Worm (Caenorhabditis elegans) whole organism, L2 larva: ENCODE data around the gene R13A1.10.
A peak's percentile ranks its signal among the peaks of the same experiment; 100 is the strongest.

Experiments used
- F13H6.1 ChIP-seq: sonication (generic microtip); optimal IDR thresholded peaks from 2 replicates; lab custom pipeline; 2016; ENCODE audit warnings: missing genetic modification characterization, missing compliant biosample characterization
- R02D3.7 ChIP-seq: fragments of 150-350 bp; optimal IDR thresholded peaks from 2 replicates; lab custom pipeline; 2014; ENCODE audit warnings: missing biosample characterization, missing genetic modification characterization
- Y55F3AM.14 ChIP-seq: fragments of 200-800 bp; sonication (Bioruptor generic); optimal IDR thresholded peaks from 2 replicates; lab custom pipeline; 2018; ENCODE audit warnings: mild to moderate bottlenecking, missing genetic modification characterization, missing compliant biosample characterization
- alr-1 ChIP-seq: fragments of 150-350 bp; optimal IDR thresholded peaks from 2 replicates; lab custom pipeline; 2014; ENCODE audit warnings: missing biosample characterization, missing genetic modification characterization
- aly-2 ChIP-seq: fragments of 150-350 bp; optimal IDR thresholded peaks from 2 replicates; lab custom pipeline; 2014; ENCODE audit warnings: missing biosample characterization, missing genetic modification characterization
- ama-1 ChIP-seq: fragments of 150-350 bp; optimal IDR thresholded peaks from 2 replicates; lab custom pipeline; 2018; ENCODE audit warnings: inconsistent platforms
- blmp-1 ChIP-seq: sonication (generic microtip); optimal IDR thresholded peaks from 2 replicates; lab custom pipeline; 2017; ENCODE audit warnings: missing genetic modification characterization, mild to moderate bottlenecking, missing compliant biosample characterization, antibody characterized with exemption, moderate library complexity; ENCODE audit not compliant: insufficient read depth
- ceh-16 ChIP-seq: fragments of 150-350 bp; optimal IDR thresholded peaks from 2 replicates; lab custom pipeline; 2014; ENCODE audit warnings: missing biosample characterization, missing genetic modification characterization
- dmd-4 ChIP-seq: sonication (generic microtip); optimal IDR thresholded peaks from 2 replicates; lab custom pipeline; 2017; ENCODE audit warnings: missing biosample characterization, missing genetic modification characterization
- egl-27 ChIP-seq: sonication (generic microtip); optimal IDR thresholded peaks from 3 replicates; lab custom pipeline; 2017; ENCODE audit warnings: missing biosample characterization, missing genetic modification reagents, missing genetic modification characterization
- elt-1 ChIP-seq: fragments of 150-350 bp; optimal IDR thresholded peaks from 2 replicates; lab custom pipeline; 2014; ENCODE audit warnings: missing biosample characterization, missing genetic modification characterization
- elt-3 ChIP-seq: sonication (generic microtip); optimal IDR thresholded peaks from 2 replicates; lab custom pipeline; 2017; ENCODE audit warnings: missing biosample characterization, missing genetic modification characterization
- fos-1 ChIP-seq: fragments of 150-350 bp; optimal IDR thresholded peaks from 2 replicates; lab custom pipeline; 2014; ENCODE audit warnings: missing biosample characterization, missing genetic modification characterization
- lin-11 ChIP-seq: fragments of 150-350 bp; sonication (generic microtip); optimal IDR thresholded peaks from 2 replicates; lab custom pipeline; 2014; ENCODE audit warnings: missing biosample characterization, missing genetic modification characterization, inconsistent platforms, mixed read lengths
- lsy-2 ChIP-seq, 2 experiments: fragments of 150-350 bp in 1 of 2; sonication (generic microtip) in 1 of 2; optimal IDR thresholded peaks; 2 replicates each; lab custom pipeline; 2014 to 2017; ENCODE audit warnings: missing biosample characterization in 2 of 2, missing genetic modification characterization in 2 of 2
- mbf-1 ChIP-seq: sonication (generic microtip); optimal IDR thresholded peaks from 2 replicates; lab custom pipeline; 2017; ENCODE audit warnings: missing biosample characterization, missing genetic modification characterization
- mdl-1 ChIP-seq, 2 experiments: fragments of 150-350 bp in 1 of 2; sonication (generic microtip) in 1 of 2; optimal IDR thresholded peaks; 2 replicates each; lab custom pipeline; 2017; ENCODE audit warnings: missing biosample characterization in 2 of 2, missing genetic modification characterization in 2 of 2
- nhr-10 ChIP-seq: sonication (generic microtip); optimal IDR thresholded peaks from 2 replicates; lab custom pipeline; 2017; ENCODE audit warnings: missing biosample characterization, missing genetic modification characterization
- nhr-11 ChIP-seq: fragments of 150-350 bp; optimal IDR thresholded peaks from 2 replicates; lab custom pipeline; 2014; ENCODE audit warnings: missing biosample characterization, missing genetic modification characterization
- nhr-12 ChIP-seq: fragments of 150-350 bp; optimal IDR thresholded peaks from 2 replicates; lab custom pipeline; 2014; ENCODE audit warnings: missing biosample characterization, missing genetic modification characterization
- nhr-129 ChIP-seq: fragments of 150-350 bp; optimal IDR thresholded peaks from 2 replicates; lab custom pipeline; 2014; ENCODE audit warnings: missing biosample characterization, missing genetic modification characterization
- nhr-21 ChIP-seq: fragments of 150-350 bp; optimal IDR thresholded peaks from 2 replicates; lab custom pipeline; 2014; ENCODE audit warnings: missing biosample characterization, missing genetic modification characterization
- nhr-23 ChIP-seq: fragments of 150-350 bp; optimal IDR thresholded peaks from 2 replicates; lab custom pipeline; 2014; ENCODE audit warnings: missing biosample characterization, missing genetic modification reagents, missing genetic modification characterization
- nhr-237 ChIP-seq: fragments of 150-350 bp; optimal IDR thresholded peaks from 2 replicates; lab custom pipeline; 2014; ENCODE audit warnings: missing biosample characterization, missing genetic modification characterization
- nhr-25 ChIP-seq: fragments of 150-350 bp; sonication (generic microtip); optimal IDR thresholded peaks from 3 replicates; lab custom pipeline; 2014; ENCODE audit warnings: missing biosample characterization, missing genetic modification characterization
- nhr-6 ChIP-seq: fragments of 150-350 bp; optimal IDR thresholded peaks from 2 replicates; lab custom pipeline; 2014; ENCODE audit warnings: missing biosample characterization, missing genetic modification characterization
- nhr-77 ChIP-seq: fragments of 150-350 bp; optimal IDR thresholded peaks from 2 replicates; lab custom pipeline; 2014; ENCODE audit warnings: missing biosample characterization, missing genetic modification characterization
- peb-1 ChIP-seq: fragments of 150-350 bp; optimal IDR thresholded peaks from 2 replicates; lab custom pipeline; 2014; ENCODE audit warnings: missing biosample characterization, missing genetic modification characterization
- sem-4 ChIP-seq: fragments of 150-350 bp; optimal IDR thresholded peaks from 2 replicates; lab custom pipeline; 2014; ENCODE audit warnings: missing biosample characterization, missing genetic modification reagents, missing genetic modification characterization
- skn-1 ChIP-seq: sonication (generic microtip); optimal IDR thresholded peaks from 2 replicates; lab custom pipeline; 2017; ENCODE audit warnings: missing biosample characterization, missing genetic modification characterization
- sma-3 ChIP-seq: sonication (generic microtip); optimal IDR thresholded peaks from 2 replicates; lab custom pipeline; 2016; ENCODE audit warnings: missing genetic modification reagents, missing genetic modification characterization, missing compliant biosample characterization
- unc-39 ChIP-seq: fragments of 150-350 bp; optimal IDR thresholded peaks from 2 replicates; lab custom pipeline; 2014; ENCODE audit warnings: missing biosample characterization, missing genetic modification characterization
- ztf-1 ChIP-seq: fragments of 200-800 bp; sonication (Bioruptor generic); conservative IDR thresholded peaks from 2 replicates; pipeline ENCODE4 v1.3.6; 2022; ENCODE audit warnings: missing genetic modification characterization, missing compliant biosample characterization
- ztf-11 ChIP-seq: sonication (generic microtip); optimal IDR thresholded peaks from 2 replicates; lab custom pipeline; 2017; ENCODE audit warnings: missing biosample characterization, missing genetic modification characterization
- ztf-4 ChIP-seq: fragments of 150-350 bp; optimal IDR thresholded peaks from 2 replicates; lab custom pipeline; 2014; ENCODE audit warnings: missing biosample characterization, missing genetic modification characterization

R13A1.10 gene

DNA sequence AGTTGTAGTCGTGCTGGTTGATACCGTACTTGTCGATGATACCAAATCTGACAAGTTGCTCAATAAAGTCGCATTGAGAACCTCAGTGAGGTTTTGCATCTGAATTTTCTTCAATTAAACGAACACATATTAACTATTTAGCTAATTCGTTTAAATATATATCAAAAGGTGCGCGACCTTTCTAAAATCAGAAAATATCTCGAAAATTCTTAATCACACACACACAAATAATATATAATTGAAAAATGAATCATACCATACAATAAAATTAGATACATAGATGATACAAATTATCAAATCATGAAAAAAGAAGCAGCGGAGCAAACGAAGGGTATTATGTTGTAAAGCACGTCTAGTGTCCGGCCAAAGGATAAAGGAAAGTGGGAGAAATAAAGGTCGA, 1.2 kb upstream of the R13A1.10 start, which contains the start of gene D2024.5:
Gene D2024.5 (minus strand): TSS at position 101 of the 400 bp plus-strand sequence.
- TF ChIP-seq F13H6.1 (tag; lab: Kevin White, UChicago) = no peak
- no peak for TF ChIP-seq fos-1 (tag; lab: Kevin White, UChicago)
- TF ChIP-seq mdl-1 (tag; optimal IDR thresholded peaks at IDR 0.05; lab: Kevin White, UChicago) = no peak
- TF ChIP-seq nhr-6 (tag; lab: Kevin White, UChicago) = no peak
- TF ChIP-seq nhr-10 (tag; lab: Kevin White, UChicago) = no peak
- no peak for TF ChIP-seq nhr-129 (tag; lab: Kevin White, UChicago)
- no peak for TF ChIP-seq lin-11
- no peak for TF ChIP-seq nhr-237 (tag; lab: Kevin White, UChicago)
- TF ChIP-seq sem-4 (tag; lab: Kevin White, UChicago) = no peak
- no peak for TF ChIP-seq sma-3 (GFP tag; lab: Kevin White, UChicago)
- no peak for TF ChIP-seq nhr-12 (tag; lab: Kevin White, UChicago)
- TF ChIP-seq aly-2 (tag; lab: Kevin White, UChicago) = no peak
- TF ChIP-seq ztf-1 (GFP tag; lab: Robert Waterston, UW) = no peak
- TF ChIP-seq nhr-25 (tag; lab: Kevin White, UChicago) = no peak
- no peak for TF ChIP-seq ceh-16 (tag; lab: Kevin White, UChicago)
- TF ChIP-seq alr-1 (tag; lab: Kevin White, UChicago) = no peak

DNA sequence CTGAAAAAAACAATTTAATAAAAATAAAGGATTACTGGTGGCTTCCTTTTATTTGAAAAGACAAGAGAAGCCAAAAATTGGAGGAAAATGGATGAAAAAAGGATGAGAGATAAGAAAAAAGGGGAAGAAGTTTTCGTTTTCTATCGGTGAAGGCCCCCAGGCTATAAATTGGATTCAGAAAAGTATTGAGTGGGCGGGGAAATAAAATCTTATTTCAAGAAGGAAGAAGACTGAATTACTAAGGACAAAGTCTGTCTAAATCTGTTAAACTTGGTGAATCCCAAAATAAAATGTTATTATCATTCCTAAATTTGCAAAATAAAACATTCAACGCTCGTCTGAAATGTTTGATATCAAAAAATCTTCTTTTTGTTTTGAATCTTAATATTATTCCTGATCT, 4.9 kb downstream of the R13A1.10 start:
- no peak for TF ChIP-seq R02D3.7 (tag; lab: Kevin White, UChicago)
- TF ChIP-seq ama-1 (lab: Kevin White, UChicago) = no peak

DNA sequence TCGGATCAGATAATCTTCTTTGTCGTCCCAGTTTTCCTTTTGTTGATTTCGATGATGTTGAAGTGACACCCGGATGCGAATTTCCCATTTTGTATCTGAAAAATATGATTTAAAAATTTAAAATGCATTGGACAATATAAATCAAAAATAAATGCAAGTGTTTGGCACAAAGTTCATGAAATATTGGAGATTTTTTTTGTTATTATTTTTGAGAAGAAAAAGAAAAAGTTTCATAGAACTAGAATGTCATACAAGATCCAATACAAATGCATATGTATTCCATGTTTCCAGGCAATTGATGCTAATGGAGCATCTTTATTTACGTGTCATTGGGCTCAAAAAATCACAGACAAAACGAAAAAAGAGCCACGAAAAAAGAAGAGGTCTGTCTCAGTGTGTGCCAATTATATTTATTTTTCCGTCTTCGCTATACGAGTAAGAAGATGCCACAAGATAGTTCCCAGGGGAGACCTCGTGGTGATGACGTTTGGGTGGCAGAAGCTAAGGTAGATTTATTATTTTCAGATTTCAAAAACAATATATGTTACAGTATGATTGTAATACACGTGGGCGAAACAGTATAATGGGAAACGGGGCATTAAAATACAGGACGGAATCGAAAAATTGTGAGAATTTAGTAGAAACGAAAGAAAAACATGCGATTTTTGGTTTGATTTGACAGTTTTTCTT, 7.4 kb downstream of the R13A1.10 start, which contains the start of the genes glb-23 and R13A1.1:
Gene glb-23 (minus strand): TSS at position 101 of the 690 bp plus-strand sequence.
Gene R13A1.1 (plus strand): TSS at position 640 of the 690 bp plus-strand sequence.
- no peak for TF ChIP-seq nhr-12 (tag; lab: Kevin White, UChicago)
- no peak for TF ChIP-seq blmp-1 (tag; lab: Kevin White, UChicago)
- no peak for TF ChIP-seq R02D3.7 (tag; lab: Kevin White, UChicago)
- TF ChIP-seq aly-2 (tag; lab: Kevin White, UChicago) = no peak
- TF ChIP-seq alr-1 (tag; lab: Kevin White, UChicago) = no peak
- no peak for TF ChIP-seq skn-1 (tag; lab: Kevin White, UChicago)

DNA sequence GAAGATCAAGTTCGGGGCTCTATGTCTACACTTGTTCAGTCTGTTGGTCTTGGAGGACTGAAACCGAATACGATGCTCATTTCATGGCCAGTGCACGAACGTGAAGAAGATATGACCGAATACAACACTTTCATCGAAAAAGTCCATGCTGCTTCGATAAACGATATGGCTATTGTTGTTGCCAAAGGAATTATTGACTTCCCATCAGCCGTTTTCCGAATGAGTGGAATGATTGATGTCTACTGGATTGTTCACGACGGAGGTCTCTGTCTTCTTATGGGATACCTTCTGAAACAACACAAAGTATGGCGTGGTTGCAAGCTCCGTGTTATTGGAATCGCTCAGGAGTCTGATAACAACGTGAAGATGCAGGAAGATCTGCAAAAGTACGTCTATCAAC, 10.8 kb downstream of the R13A1.10 start:
- TF ChIP-seq ceh-16 (tag; lab: Kevin White, UChicago) = no peak
- TF ChIP-seq nhr-23 (tag; lab: Kevin White, UChicago) = no peak
- no peak for TF ChIP-seq nhr-21 (tag; lab: Kevin White, UChicago)
- no peak for TF ChIP-seq skn-1 (tag; lab: Kevin White, UChicago)
- no peak for TF ChIP-seq nhr-77 (tag; lab: Kevin White, UChicago)
- no peak for TF ChIP-seq unc-39 (tag; lab: Kevin White, UChicago)
- TF ChIP-seq aly-2 (tag; lab: Kevin White, UChicago) = no peak
- TF ChIP-seq elt-1 (tag; lab: Kevin White, UChicago) = no peak
- TF ChIP-seq dmd-4 (tag; lab: Kevin White, UChicago) = no peak
- no peak for TF ChIP-seq egl-27 (tag; lab: Kevin White, UChicago)
- no peak for TF ChIP-seq Y55F3AM.14
- TF ChIP-seq nhr-6 (tag; lab: Kevin White, UChicago) = no peak
- no peak for TF ChIP-seq nhr-10 (tag; lab: Kevin White, UChicago)
- no peak for TF ChIP-seq ztf-4
- TF ChIP-seq peb-1 (tag; lab: Kevin White, UChicago) = no peak

DNA sequence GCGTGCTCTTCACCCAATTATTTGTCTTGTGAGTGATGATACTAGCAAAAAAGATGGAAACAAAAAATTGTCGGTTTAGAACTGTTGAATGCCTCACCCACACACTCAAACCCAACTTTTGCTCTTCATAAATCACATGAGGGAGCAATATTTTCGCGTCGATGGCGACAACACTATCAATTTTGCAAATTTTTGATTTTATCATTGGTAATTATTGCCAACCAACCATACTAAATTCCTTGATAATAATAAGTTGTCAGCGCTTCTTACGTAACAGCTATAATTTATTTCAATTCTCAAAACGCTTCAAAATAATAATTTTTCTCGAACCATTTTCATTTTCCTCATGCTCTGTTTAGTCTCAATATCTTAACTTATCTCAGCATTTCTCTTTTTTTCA, 14.2 kb downstream of the R13A1.10 start:
- TF ChIP-seq nhr-6 (tag; lab: Kevin White, UChicago) (no peak), nhr-237 (tag; lab: Kevin White, UChicago) (no peak), fos-1 (tag; lab: Kevin White, UChicago) (peak; percentile 44)

DNA sequence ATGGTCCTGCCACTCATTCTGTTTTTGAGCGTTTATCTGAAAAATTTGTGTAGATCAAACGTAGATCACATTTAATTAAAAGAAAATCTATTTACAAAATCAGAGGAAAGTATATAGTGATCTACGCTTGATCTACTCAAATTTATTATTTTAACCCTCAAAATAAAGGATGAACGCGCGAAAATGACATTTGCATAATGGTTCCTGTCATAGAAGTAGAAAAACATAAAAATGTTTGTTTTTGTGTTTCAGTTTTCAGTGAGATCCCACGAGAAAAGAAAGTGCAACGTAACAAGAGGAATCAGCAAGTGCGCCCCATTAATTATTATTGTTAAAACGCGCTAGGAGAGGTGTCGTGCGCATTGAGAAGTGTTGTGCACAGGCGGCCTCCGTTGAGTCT, 15.7 kb downstream of the R13A1.10 start:
- no peak for TF ChIP-seq ztf-11
- no peak for TF ChIP-seq nhr-6 (tag; lab: Kevin White, UChicago)
- no peak for TF ChIP-seq mbf-1 (tag; lab: Kevin White, UChicago)
- TF ChIP-seq egl-27 (tag; lab: Kevin White, UChicago) = no peak
- no peak for TF ChIP-seq elt-3
- no peak for TF ChIP-seq blmp-1 (tag; lab: Kevin White, UChicago)
- TF ChIP-seq nhr-23 (tag; lab: Kevin White, UChicago) = no peak
- no peak for TF ChIP-seq ceh-16 (tag; lab: Kevin White, UChicago)
- TF ChIP-seq nhr-237 (tag; lab: Kevin White, UChicago) = no peak
- no peak for TF ChIP-seq nhr-11 (tag; lab: Kevin White, UChicago)
- no peak for TF ChIP-seq lsy-2 (tag; optimal IDR thresholded peaks at IDR 0.05; lab: Kevin White, UChicago)
